Fruit fly (Drosophila melanogaster): ENCODE data around the gene bdl.

DNA sequence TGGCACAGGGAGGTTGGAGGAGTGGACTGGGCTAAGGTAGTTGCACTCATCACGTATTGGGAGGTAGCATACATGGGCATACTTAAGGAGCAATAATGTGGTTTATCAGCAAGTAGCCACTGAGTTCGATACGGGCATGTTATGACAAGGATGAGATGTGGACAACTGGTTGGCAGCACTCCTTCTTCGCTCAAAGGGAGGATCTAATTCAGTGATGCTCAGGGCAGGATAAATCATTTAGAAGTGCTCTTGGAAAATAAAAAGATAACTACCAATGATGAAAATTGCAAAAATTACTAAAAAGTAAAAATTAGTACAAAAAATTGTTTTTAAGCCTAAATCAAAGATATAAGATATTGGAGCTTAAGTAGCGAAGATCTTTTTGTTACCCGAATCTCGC lies 36.5 kb downstream of the bdl start:
- TF ChIP-seq gro (GFP tag; optimal IDR thresholded peaks at IDR 0.05) (no peak), CG14050 (GFP tag; IDR thresholded peaks at IDR 0.05) (no peak), lov (optimal IDR thresholded peaks at IDR 0.05) (no peak), lov (GFP tag; IDR thresholded peaks at IDR 0.05) (no peak), CG14710 (tag; optimal IDR thresholded peaks at IDR 0.05) (no peak), caup (GFP tag; optimal IDR thresholded peaks at IDR 0.05; ENCODE audit: severe bottlenecking) (no peak), CG17802 (tag; optimal IDR thresholded peaks at IDR 0.05) (no peak), HmgD (GFP tag; optimal IDR thresholded peaks at IDR 0.05) (no peak), CG10979 (tag; optimal IDR thresholded peaks at IDR 0.05) (no peak), CG15479 (GFP tag; optimal IDR thresholded peaks at IDR 0.05) (no peak), CG14860 (GFP tag; IDR thresholded peaks at IDR 0.05; ENCODE audit: partially characterized antibody) (no peak), salm (tag; optimal IDR thresholded peaks at IDR 0.05) (no peak), Blimp-1 (GFP tag; optimal IDR thresholded peaks at IDR 0.05) (no peak), CG1529 (GFP tag; optimal IDR thresholded peaks at IDR 0.05) (no peak), HLH3B (GFP tag; IDR thresholded peaks at IDR 0.05) (no peak)

Measured in whole organism, embryonic.